Worm (Caenorhabditis elegans): ENCODE measurements around the gene tba-4.

ce11 chrII:10870698-10871097 is 47.8 kb upstream of the tba-4 start:
- TF ChIP-seq elt-1 (tag; optimal IDR thresholded peaks at IDR 0.05; ENCODE audit: borderline replicate concordance, insufficient read depth) = no peak
- TF ChIP-seq nhr-12 (tag; optimal IDR thresholded peaks at IDR 0.05) = no peak
- TF ChIP-seq unc-62 (GFP tag; optimal IDR thresholded peaks at IDR 0.05) = no peak
- TF ChIP-seq ces-1 (GFP tag; optimal IDR thresholded peaks at IDR 0.05) = no peak
